Fruit fly (Drosophila melanogaster): ENCODE results near the gene Smu1.

Smu1 gene

dm6 chr3R:18964819-18965218, 16.3 kb downstream of the Smu1 start:
- TF ChIP-seq CG17801 (GFP tag; optimal IDR thresholded peaks at IDR 0.05; ENCODE audit: partially characterized antibody): no peak

- no peak for TF ChIP-seq CG17801 (GFP tag; optimal IDR thresholded peaks at IDR 0.05; ENCODE audit: partially characterized antibody)
Measured at dm6 chr3R:18949896-18950295, 31.2 kb downstream of the Smu1 start, which contains the start of gene CG43732. Gene CG43732, plus strand, starts transcription at chr3R:18950196.

dm6 chr3R:18949131-18949530, 32.0 kb downstream of the Smu1 start:
- TF ChIP-seq CG17801 (GFP tag; optimal IDR thresholded peaks at IDR 0.05; ENCODE audit: partially characterized antibody): no peak

DNA sequence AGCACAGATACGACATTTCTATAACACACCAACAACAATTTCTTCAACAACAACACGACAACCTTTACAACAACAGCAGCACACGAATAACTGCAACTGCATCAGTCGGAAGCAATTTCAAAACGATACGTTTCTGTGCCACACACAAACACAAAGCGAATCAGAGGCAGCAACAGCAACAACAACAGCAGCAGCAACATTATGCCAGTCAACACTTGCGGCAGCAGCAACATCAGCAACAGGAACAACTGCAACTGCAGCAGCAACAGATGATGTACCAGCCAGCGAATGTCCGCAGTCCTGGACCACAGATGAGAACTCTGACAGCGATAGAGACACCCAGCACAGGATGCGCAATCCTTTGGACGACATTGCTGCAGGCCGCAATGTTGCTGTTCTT, 33.8 kb downstream of the Smu1 start:
- TF ChIP-seq CG17801 (GFP tag; optimal IDR thresholded peaks at IDR 0.05; ENCODE audit: partially characterized antibody): no peak

- TF ChIP-seq CG17801 (GFP tag; optimal IDR thresholded peaks at IDR 0.05; ENCODE audit: partially characterized antibody): no peak
Measured at dm6 chr3R:18931725-18932124, 49.4 kb downstream of the Smu1 start.

All from ovary, adult (tissue).